Worm (Caenorhabditis elegans) whole organism, L4 larva: ENCODE measurements around the gene T15H9.5.
A peak's percentile ranks its signal among the peaks of the same experiment; 100 is the strongest.

Experiments used
- F44E2.7 ChIP-seq: fragments of 200-800 bp; sonication (Bioruptor generic); IDR thresholded peaks from 2 replicates; pipeline ENCODE4 v2.1.2; 2022; ENCODE audit warnings: missing genetic modification characterization, missing compliant biosample characterization
- T20F7.1 ChIP-seq: fragments of 200-800 bp; sonication (Bioruptor generic); optimal IDR thresholded peaks from 2 replicates; lab custom pipeline; 2018; ENCODE audit warnings: mild to moderate bottlenecking, missing genetic modification characterization, missing compliant biosample characterization
- Y105C5A.15 ChIP-seq: fragments of 200-800 bp; sonication (Bioruptor generic); IDR thresholded peaks from 2 replicates; pipeline ENCODE4 v1.3.6; 2022; ENCODE audit warnings: missing genetic modification characterization, missing compliant biosample characterization
- aly-2 ChIP-seq: sonication (generic microtip); optimal IDR thresholded peaks from 2 replicates; lab custom pipeline; 2018; ENCODE audit warnings: missing biosample characterization, missing genetic modification characterization
- egl-43 ChIP-seq: fragments of 200-800 bp; sonication (Bioruptor generic); IDR thresholded peaks from 2 replicates; pipeline ENCODE4 v1.3.6; 2022; ENCODE audit warnings: missing genetic modification reagents, missing genetic modification characterization, missing compliant biosample characterization
- pqm-1 ChIP-seq: sonication (generic microtip); optimal IDR thresholded peaks from 2 replicates; lab custom pipeline; 2017; ENCODE audit warnings: missing biosample characterization, missing genetic modification characterization
- zfp-2 ChIP-seq: sonication (generic microtip); optimal IDR thresholded peaks from 2 replicates; lab custom pipeline; 2016; ENCODE audit warnings: mild to moderate bottlenecking, missing genetic modification characterization, missing compliant biosample characterization

DNA sequence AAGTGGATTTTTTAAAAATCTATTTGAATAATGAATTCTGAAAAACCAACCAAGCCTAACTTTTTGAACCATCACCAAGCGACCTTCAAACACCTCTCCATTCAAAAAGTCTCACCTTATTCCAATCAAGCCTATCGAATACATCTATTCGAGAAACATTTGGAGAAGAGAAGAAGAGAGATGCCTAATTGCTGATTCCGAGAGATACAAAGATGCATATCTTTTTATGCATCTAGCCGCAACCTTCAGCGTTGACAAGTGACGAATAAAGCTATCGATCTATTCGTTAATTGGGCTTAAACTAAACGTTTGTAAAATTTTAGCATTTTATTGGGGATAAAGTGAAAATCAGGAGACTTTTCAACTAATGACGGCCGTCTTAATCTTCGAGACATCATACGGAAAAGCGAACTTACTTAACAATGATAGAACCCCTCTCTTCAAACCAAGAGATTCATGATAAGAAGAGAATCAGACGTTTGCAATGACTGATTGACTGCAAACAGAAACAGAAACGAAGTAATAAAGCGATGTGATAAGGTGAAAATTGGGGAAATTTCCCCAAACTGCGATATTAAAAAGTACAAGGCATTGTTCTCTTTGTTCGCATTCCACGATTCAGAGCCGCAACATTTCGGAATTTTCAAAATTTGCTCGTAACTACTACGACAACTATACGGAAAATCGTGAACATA, 33.8 kb upstream of the T15H9.5 start:
- TF ChIP-seq Y105C5A.15 = no peak
- TF ChIP-seq T20F7.1 (GFP tag; lab: Kevin White, UChicago) = no peak
- TF ChIP-seq pqm-1 (tag; lab: Kevin White, UChicago) = peak; percentile 85
- TF ChIP-seq zfp-2 (tag; lab: Kevin White, UChicago) = no peak
- TF ChIP-seq aly-2 (tag; lab: Kevin White, UChicago) = no peak
- no peak for TF ChIP-seq egl-43 (GFP tag; lab: Robert Waterston, UW)
- no peak for TF ChIP-seq F44E2.7
